Fruit fly (Drosophila melanogaster): Measurements from ENCODE around the gene nAChRbeta3.
A peak's percentile ranks its signal among the peaks of the same experiment; 100 is the strongest.

nAChRbeta3 gene

DNA sequence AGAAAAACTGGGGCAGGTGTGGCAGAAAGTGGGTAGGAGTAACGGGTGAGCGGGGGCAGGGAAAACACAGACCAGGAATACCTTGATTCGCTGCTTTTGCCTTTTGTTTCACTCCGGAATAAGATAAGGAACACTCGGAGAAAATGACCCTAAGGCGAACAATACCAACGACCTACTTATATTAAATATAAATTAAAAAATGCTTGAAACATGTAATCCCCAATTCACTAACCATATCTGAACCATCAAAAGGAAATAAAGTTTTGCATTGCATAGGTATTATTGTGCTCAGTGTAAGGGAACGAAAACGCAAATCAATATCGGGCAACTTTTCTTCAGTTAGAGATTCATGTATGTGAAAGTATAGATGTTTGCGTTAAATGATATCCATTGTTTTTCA, 32.9 kb upstream of the nAChRbeta3 start (continued):
- TF ChIP-seq CG12391 (tag; optimal IDR thresholded peaks at IDR 0.05) (peak; percentile 74), Dad (GFP tag; optimal IDR thresholded peaks at IDR 0.05) (no peak), CG4328 (GFP tag; optimal IDR thresholded peaks at IDR 0.05) (no peak), CG31388 (GFP tag; optimal IDR thresholded peaks at IDR 0.05) (no peak), pum (GFP tag; optimal IDR thresholded peaks at IDR 0.05) (peak; percentile 15), CG2678 (tag; optimal IDR thresholded peaks at IDR 0.05) (peak; percentile 52), ken (GFP tag; IDR thresholded peaks at IDR 0.05) (peak; percentile 61; the same call in 2 of the 3 replicates), pan (optimal IDR thresholded peaks at IDR 0.05) (no peak), pan (GFP tag; optimal IDR thresholded peaks at IDR 0.05 in 1 of 2, IDR thresholded peaks at IDR 0.05 in 1 of 2) (peak in 1 of 2 experiments; percentile 58), CG17385 (GFP tag; optimal IDR thresholded peaks at IDR 0.05) (peak; percentile 64), CG4730 (GFP tag; IDR thresholded peaks at IDR 0.05) (no peak), CTCF (GFP tag; optimal IDR thresholded peaks at IDR 0.05) (no peak), CG1603 (tag; optimal IDR thresholded peaks at IDR 0.05) (peak; percentile 57), CG7271 (tag; optimal IDR thresholded peaks at IDR 0.05) (no peak), CG14860 (GFP tag; IDR thresholded peaks at IDR 0.05; ENCODE audit: partially characterized antibody) (no peak), CG7839 (tag; optimal IDR thresholded peaks at IDR 0.05) (peak; percentile 82), ato (GFP tag; IDR thresholded peaks at IDR 0.05; ENCODE audit: partially characterized antibody) (no peak), B-H2 (GFP tag; optimal IDR thresholded peaks at IDR 0.05) (no peak), dati (GFP tag; IDR thresholded peaks at IDR 0.05) (no peak), bab2 (GFP tag; optimal IDR thresholded peaks at IDR 0.05) (peak; percentile 33), Eip74EF (GFP tag; optimal IDR thresholded peaks at IDR 0.05) (peak in 1 of 2 experiments; percentile 43), cad (GFP tag; optimal IDR thresholded peaks at IDR 0.05) (no peak), Lpt (GFP tag; optimal IDR thresholded peaks at IDR 0.05) (no peak), chif (GFP tag; optimal IDR thresholded peaks at IDR 0.05) (peak; percentile 38 to 55), nerfin-1 (tag; optimal IDR thresholded peaks at IDR 0.05) (no peak), bowl (GFP tag; IDR thresholded peaks at IDR 0.05) (no peak), CG10274 (GFP tag; optimal IDR thresholded peaks at IDR 0.05) (no peak), trh (GFP tag; optimal IDR thresholded peaks at IDR 0.05) (peak; percentile 46), CG31365 (tag; optimal IDR thresholded peaks at IDR 0.05) (no peak), tx (GFP tag; optimal IDR thresholded peaks at IDR 0.05) (no peak), CG6683 (GFP tag; optimal IDR thresholded peaks at IDR 0.05) (no peak), CG3163 (GFP tag; optimal IDR thresholded peaks at IDR 0.05) (no peak), CG6254 (GFP tag; optimal IDR thresholded peaks at IDR 0.05) (no peak), twi (tag; optimal IDR thresholded peaks at IDR 0.05) (peak; percentile 26), BEAF-32 (GFP tag; optimal IDR thresholded peaks at IDR 0.05) (no peak), CG6791 (GFP tag; IDR thresholded peaks at IDR 0.05; ENCODE audit: partially characterized antibody) (no peak), CG16813 (GFP tag; IDR thresholded peaks at IDR 0.05; ENCODE audit: partially characterized antibody) (no peak), stwl (tag; optimal IDR thresholded peaks at IDR 0.05) (no peak), TFAM (GFP tag; optimal IDR thresholded peaks at IDR 0.05) (no peak), CG4707 (GFP tag; optimal IDR thresholded peaks at IDR 0.05) (peak; percentile 40), CHES-1-like (GFP tag; optimal IDR thresholded peaks at IDR 0.05) (no peak), Meics (GFP tag; optimal IDR thresholded peaks at IDR 0.05) (peak; percentile 15), dimm (GFP tag; IDR thresholded peaks at IDR 0.05) (peak; percentile 41; the same call in 1 of the 2 replicates), Drgx (GFP tag; IDR thresholded peaks at IDR 0.05) (no peak), CG4404 (GFP tag; IDR thresholded peaks at IDR 0.05) (no peak), Side (GFP tag; optimal IDR thresholded peaks at IDR 0.05) (no peak), CG1647 (GFP tag; optimal IDR thresholded peaks at IDR 0.05) (no peak), stc (GFP tag; IDR thresholded peaks at IDR 0.05) (peak; percentile 54; the same call in 1 of the 2 replicates), CG13296 (GFP tag; optimal IDR thresholded peaks at IDR 0.05) (no peak), seq (GFP tag; IDR thresholded peaks at IDR 0.05) (peak; percentile 64; the same call in 1 of the 2 replicates), CG10979 (tag; optimal IDR thresholded peaks at IDR 0.05) (peak; percentile 37), Atf-2 (GFP tag; optimal IDR thresholded peaks at IDR 0.05) (no peak)

All from whole organism, embryonic.